Worm (Caenorhabditis elegans) whole organism, L4 larva: ENCODE results near the gene C16C8.4.

Experiments
- F26F4.8 ChIP-seq: fragments of 200-800 bp; sonication (Bioruptor generic); conservative IDR thresholded peaks from 2 replicates; pipeline ENCODE4 v1.3.6; 2022; ENCODE audit warnings: missing genetic modification characterization, missing compliant biosample characterization
- dmd-6 ChIP-seq: fragments of 200-800 bp; sonication (Bioruptor generic); IDR thresholded peaks from 2 replicates; pipeline ENCODE4 v1.3.6; 2022; ENCODE audit warnings: missing genetic modification reagents, missing genetic modification characterization, missing compliant biosample characterization
- fos-1 ChIP-seq: fragments of 150-350 bp; optimal IDR thresholded peaks from 2 replicates; lab custom pipeline; 2014; ENCODE audit warnings: missing biosample characterization, missing genetic modification characterization
- lin-38 ChIP-seq: fragments of 200-800 bp; sonication (Bioruptor generic); IDR thresholded peaks from 2 replicates; pipeline ENCODE4 v1.3.6; 2022; ENCODE audit warnings: missing genetic modification reagents, missing genetic modification characterization, missing compliant biosample characterization
- mep-1 ChIP-seq: fragments of 150-350 bp; sonication (generic microtip); optimal IDR thresholded peaks from 3 replicates; lab custom pipeline; 2014; ENCODE audit warnings: missing biosample characterization, missing genetic modification characterization
- rbr-2 ChIP-seq: sonication (generic microtip); optimal IDR thresholded peaks from 2 replicates; lab custom pipeline; 2016; ENCODE audit warnings: missing genotype, missing genetic modification characterization, missing compliant biosample characterization
- snpc-4 ChIP-seq: fragments of 150-350 bp; optimal IDR thresholded peaks from 2 replicates; lab custom pipeline; 2014; ENCODE audit warnings: missing biosample characterization, missing genetic modification characterization

- TF ChIP-seq dmd-6 (GFP tag; lab: Robert Waterston, UW) = no peak
- TF ChIP-seq lin-38 = no peak
- no peak for TF ChIP-seq mep-1 (tag; lab: Kevin White, UChicago)
- no peak for TF ChIP-seq rbr-2
- TF ChIP-seq F26F4.8 = no peak
- TF ChIP-seq snpc-4 (tag; lab: Kevin White, UChicago) = no peak
- no peak for TF ChIP-seq fos-1 (tag; lab: Kevin White, UChicago)
These were observed 15.0 kb upstream of the C16C8.4 start for ce11 chrII:3459199-3459598.
